Worm (Caenorhabditis elegans) whole organism, mixed stage, embryonic: ENCODE results near the gene srd-33.

Experiments used
- bed-3 ChIP-seq: fragments of 200-800 bp; sonication (Bioruptor generic); optimal IDR thresholded peaks from 3 replicates; lab custom pipeline; 2018; ENCODE audit warnings: mild to moderate bottlenecking, missing genetic modification characterization, moderate library complexity, missing compliant biosample characterization
- blmp-1 ChIP-seq: fragments of 150-350 bp; optimal IDR thresholded peaks from 2 replicates; lab custom pipeline; 2014; ENCODE audit warnings: missing biosample characterization, missing genetic modification characterization
- ceh-39 ChIP-seq: fragments of 150-350 bp; optimal IDR thresholded peaks from 2 replicates; lab custom pipeline; 2014; ENCODE audit warnings: missing biosample characterization, missing genetic modification characterization
- ceh-43 ChIP-seq: fragments of 200-800 bp; sonication (Bioruptor generic); optimal IDR thresholded peaks from 2 replicates; lab custom pipeline; 2018; ENCODE audit warnings: mild to moderate bottlenecking, missing genetic modification characterization, moderate library complexity, missing compliant biosample characterization
- ceh-83 ChIP-seq: fragments of 200-800 bp; sonication (Bioruptor generic); optimal IDR thresholded peaks from 2 replicates; lab custom pipeline; 2018; ENCODE audit warnings: mild to moderate bottlenecking, missing genetic modification characterization, missing compliant biosample characterization
- ces-1 ChIP-seq: fragments of 150-350 bp; optimal IDR thresholded peaks from 2 replicates; lab custom pipeline; 2014; ENCODE audit warnings: missing biosample characterization, missing genetic modification reagents, missing genetic modification characterization
- cnd-1 ChIP-seq: fragments of 200-800 bp; sonication (Bioruptor generic); optimal IDR thresholded peaks from 2 replicates; lab custom pipeline; 2018; ENCODE audit warnings: mild to moderate bottlenecking, missing genetic modification characterization, missing compliant biosample characterization
- elt-1 ChIP-seq: sonication (generic microtip); optimal IDR thresholded peaks from 2 replicates; lab custom pipeline; 2017; ENCODE audit warnings: missing genetic modification characterization, mild to moderate bottlenecking, missing compliant biosample characterization, antibody characterized with exemption, moderate library complexity, borderline replicate concordance; ENCODE audit not compliant: insufficient read depth
- elt-3 ChIP-seq: fragments of 150-350 bp; optimal IDR thresholded peaks from 2 replicates; lab custom pipeline; 2014; ENCODE audit warnings: missing biosample characterization, missing genetic modification characterization
- flh-1 ChIP-seq: fragments of 200-800 bp; sonication (Bioruptor generic); optimal IDR thresholded peaks from 2 replicates; lab custom pipeline; 2018; ENCODE audit warnings: mild to moderate bottlenecking, missing genetic modification characterization, moderate library complexity, missing compliant biosample characterization
- ham-2 ChIP-seq: fragments of 200-800 bp; sonication (Bioruptor generic); optimal IDR thresholded peaks from 2 replicates; lab custom pipeline; 2018; ENCODE audit warnings: mild to moderate bottlenecking, missing genetic modification characterization, missing compliant biosample characterization
- hlh-1 ChIP-seq: fragments of 150-350 bp; optimal IDR thresholded peaks from 2 replicates; lab custom pipeline; 2014; ENCODE audit warnings: missing biosample characterization, missing genetic modification reagents, missing genetic modification characterization
- lin-13 ChIP-seq: fragments of 150-350 bp; optimal IDR thresholded peaks from 2 replicates; lab custom pipeline; 2014; ENCODE audit warnings: missing biosample characterization, missing genetic modification characterization
- lsy-2 ChIP-seq: fragments of 150-350 bp; optimal IDR thresholded peaks from 2 replicates; lab custom pipeline; 2014; ENCODE audit warnings: missing biosample characterization, missing genetic modification characterization
- mab-5 ChIP-seq: fragments of 150-350 bp; optimal IDR thresholded peaks from 2 replicates; lab custom pipeline; 2014; ENCODE audit warnings: missing biosample characterization, missing genetic modification characterization
- mep-1 ChIP-seq: fragments of 150-350 bp; optimal IDR thresholded peaks from 2 replicates; lab custom pipeline; 2017; ENCODE audit warnings: missing biosample characterization, missing genetic modification reagents, missing genetic modification characterization, inconsistent platforms
- mls-2 ChIP-seq: sonication (generic microtip); optimal IDR thresholded peaks from 2 replicates; lab custom pipeline; 2016; ENCODE audit warnings: mild to moderate bottlenecking, missing genetic modification characterization, moderate library complexity, missing compliant biosample characterization
- nhr-12 ChIP-seq: fragments of 150-350 bp; optimal IDR thresholded peaks from 2 replicates; lab custom pipeline; 2014; ENCODE audit warnings: missing biosample characterization, missing genetic modification characterization
- nhr-2 ChIP-seq: fragments of 150-350 bp; optimal IDR thresholded peaks from 2 replicates; lab custom pipeline; 2014; ENCODE audit warnings: missing biosample characterization, missing genetic modification characterization
- nhr-28 ChIP-seq: fragments of 150-350 bp; optimal IDR thresholded peaks from 2 replicates; lab custom pipeline; 2014; ENCODE audit warnings: missing biosample characterization, missing genetic modification characterization
- nhr-76 ChIP-seq: sonication (generic microtip); optimal IDR thresholded peaks from 2 replicates; lab custom pipeline; 2017; ENCODE audit warnings: missing biosample characterization, missing genetic modification characterization
- pha-4 ChIP-seq: fragments of 150-350 bp; optimal IDR thresholded peaks from 2 replicates; lab custom pipeline; 2018; ENCODE audit warnings: missing biosample characterization, missing genetic modification reagents, missing genetic modification characterization
- sem-2 ChIP-seq: fragments of 200-800 bp; sonication (Bioruptor generic); optimal IDR thresholded peaks from 2 replicates; lab custom pipeline; 2018; ENCODE audit warnings: mild to moderate bottlenecking, missing genetic modification characterization, missing compliant biosample characterization
- snpc-4 ChIP-seq: fragments of 150-350 bp; optimal IDR thresholded peaks from 2 replicates; lab custom pipeline; 2014; ENCODE audit warnings: missing biosample characterization, missing genetic modification characterization
- sptf-1 ChIP-seq: sonication (generic microtip); optimal IDR thresholded peaks from 2 replicates; lab custom pipeline; 2017; ENCODE audit warnings: mild to moderate bottlenecking, missing genetic modification characterization, moderate library complexity, missing compliant biosample characterization
- tbx-8 ChIP-seq: fragments of 200-800 bp; sonication (Bioruptor generic); optimal IDR thresholded peaks from 2 replicates; lab custom pipeline; 2018; ENCODE audit warnings: mild to moderate bottlenecking, missing genetic modification characterization, moderate library complexity, missing compliant biosample characterization
- unc-120 ChIP-seq: sonication (generic microtip); optimal IDR thresholded peaks from 2 replicates; lab custom pipeline; 2017; ENCODE audit warnings: missing genetic modification characterization, missing compliant biosample characterization; ENCODE audit not compliant: poor library complexity, severe bottlenecking
- unc-39 ChIP-seq: fragments of 150-350 bp; optimal IDR thresholded peaks from 2 replicates; lab custom pipeline; 2014; ENCODE audit warnings: missing biosample characterization, missing genetic modification characterization
- zip-8 ChIP-seq: fragments of 150-350 bp; optimal IDR thresholded peaks from 2 replicates; lab custom pipeline; 2014; ENCODE audit warnings: missing biosample characterization, missing genetic modification characterization
- ztf-11 ChIP-seq: fragments of 150-350 bp; optimal IDR thresholded peaks from 2 replicates; lab custom pipeline; 2014; ENCODE audit warnings: missing biosample characterization, missing genetic modification characterization

srd-33 gene

DNA sequence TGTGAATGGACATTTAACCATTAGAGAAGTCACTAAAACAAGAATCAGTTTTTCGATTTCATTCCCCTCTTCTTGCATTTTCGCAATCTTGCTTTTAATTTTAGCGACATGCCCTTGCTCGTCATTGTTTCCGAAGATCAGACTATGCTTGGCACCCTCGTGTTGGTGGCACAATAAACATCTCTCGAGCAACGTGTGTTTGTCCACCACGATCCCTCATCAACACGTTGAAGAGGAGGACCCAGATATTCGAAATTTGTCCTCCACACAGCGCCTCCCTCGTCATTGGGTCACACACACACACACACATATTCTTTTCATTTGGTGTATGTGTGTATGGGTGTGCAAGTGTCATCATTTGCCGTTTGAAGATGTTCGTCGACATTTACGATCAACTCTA lies 6.7 kb upstream of the srd-33 start, which contains the start of gene srd-32:
Gene srd-32, plus strand, starts transcription at position 301 of the 400 bp plus-strand sequence.
- no peak for TF ChIP-seq bed-3 (GFP tag; lab: Kevin White, UChicago)
- no peak for TF ChIP-seq cnd-1 (tag; lab: Kevin White, UChicago)
- TF ChIP-seq elt-1 (tag; lab: Kevin White, UChicago), result no peak
- TF ChIP-seq ces-1, result no peak
- no peak for TF ChIP-seq ceh-39 (tag; lab: Kevin White, UChicago)
- TF ChIP-seq nhr-12 (tag; lab: Kevin White, UChicago), result no peak
- no peak for TF ChIP-seq nhr-2 (tag; lab: Kevin White, UChicago)
- TF ChIP-seq lsy-2 (tag; lab: Kevin White, UChicago), result no peak
- TF ChIP-seq lin-13 (tag; lab: Kevin White, UChicago), result no peak
- TF ChIP-seq sem-2 (GFP tag; lab: Kevin White, UChicago), result no peak
- no peak for TF ChIP-seq sptf-1 (tag; lab: Kevin White, UChicago)
- no peak for TF ChIP-seq mep-1
- no peak for TF ChIP-seq nhr-76 (tag; lab: Kevin White, UChicago)
- no peak for TF ChIP-seq mab-5 (tag; lab: Kevin White, UChicago)

DNA sequence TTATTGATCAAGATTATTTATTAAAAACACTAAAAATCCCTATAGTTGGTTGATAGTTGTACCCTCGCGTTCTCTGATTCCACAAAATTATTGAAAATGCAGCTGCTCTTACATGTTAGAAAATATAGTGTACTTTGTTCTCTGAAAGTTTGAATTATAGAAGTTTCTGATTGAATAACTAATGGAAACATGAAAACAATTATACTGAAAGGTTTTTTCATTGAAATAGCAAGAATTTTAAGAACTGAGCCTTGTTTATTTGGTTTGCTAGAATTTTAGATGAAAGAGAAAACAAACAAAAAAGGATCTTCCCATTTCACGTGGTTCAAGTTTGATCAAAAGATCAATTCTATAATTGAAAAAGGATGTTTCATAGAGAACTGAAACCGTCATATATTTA lies 4.6 kb upstream of the srd-33 start:
- TF ChIP-seq ceh-39 (tag; lab: Kevin White, UChicago) (no peak), elt-1 (tag; lab: Kevin White, UChicago) (no peak), nhr-28 (no peak), ztf-11 (tag; lab: Kevin White, UChicago) (no peak), blmp-1 (no peak), sptf-1 (tag; lab: Kevin White, UChicago) (no peak), unc-39 (tag; lab: Kevin White, UChicago) (no peak), flh-1 (GFP tag; lab: Kevin White, UChicago) (no peak), pha-4 (tag; lab: Kevin White, UChicago) (no peak), ham-2 (GFP tag; lab: Kevin White, UChicago) (no peak), sem-2 (GFP tag; lab: Kevin White, UChicago) (no peak), lin-13 (tag; lab: Kevin White, UChicago) (no peak), ceh-43 (GFP tag; lab: Kevin White, UChicago) (no peak), unc-120 (tag; lab: Kevin White, UChicago) (no peak)

DNA sequence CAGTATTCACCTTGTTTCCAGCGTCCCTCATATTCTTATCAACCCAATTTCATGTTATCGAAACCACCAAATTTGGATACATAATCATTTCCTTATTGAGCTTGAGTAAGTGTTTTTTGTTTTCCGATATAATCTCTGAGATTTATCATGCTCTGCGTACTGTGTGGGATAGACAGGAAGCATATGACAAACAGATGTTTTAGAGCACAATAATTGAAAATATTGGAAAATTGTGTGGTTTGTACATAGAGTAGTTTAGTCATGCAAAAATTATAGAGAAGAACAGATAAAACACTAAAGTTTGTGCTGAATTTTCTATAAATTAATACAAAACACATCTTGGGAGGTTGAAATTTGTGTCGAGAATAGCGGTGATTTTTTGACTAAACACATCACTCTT lies 3.4 kb upstream of the srd-33 start:
- TF ChIP-seq snpc-4 (tag; lab: Kevin White, UChicago), result no peak
- TF ChIP-seq lsy-2 (tag; lab: Kevin White, UChicago), result no peak
- TF ChIP-seq sptf-1 (tag; lab: Kevin White, UChicago), result no peak
- TF ChIP-seq ceh-83, result no peak
- no peak for TF ChIP-seq cnd-1 (tag; lab: Kevin White, UChicago)
- TF ChIP-seq zip-8, result no peak
- TF ChIP-seq lin-13 (tag; lab: Kevin White, UChicago), result no peak
- no peak for TF ChIP-seq ceh-43 (GFP tag; lab: Kevin White, UChicago)
- TF ChIP-seq blmp-1, result no peak
- TF ChIP-seq nhr-2 (tag; lab: Kevin White, UChicago), result no peak
- TF ChIP-seq elt-3 (tag; lab: Kevin White, UChicago), result no peak
- TF ChIP-seq bed-3 (GFP tag; lab: Kevin White, UChicago), result no peak
- TF ChIP-seq mls-2 (tag; lab: Kevin White, UChicago), result no peak

DNA sequence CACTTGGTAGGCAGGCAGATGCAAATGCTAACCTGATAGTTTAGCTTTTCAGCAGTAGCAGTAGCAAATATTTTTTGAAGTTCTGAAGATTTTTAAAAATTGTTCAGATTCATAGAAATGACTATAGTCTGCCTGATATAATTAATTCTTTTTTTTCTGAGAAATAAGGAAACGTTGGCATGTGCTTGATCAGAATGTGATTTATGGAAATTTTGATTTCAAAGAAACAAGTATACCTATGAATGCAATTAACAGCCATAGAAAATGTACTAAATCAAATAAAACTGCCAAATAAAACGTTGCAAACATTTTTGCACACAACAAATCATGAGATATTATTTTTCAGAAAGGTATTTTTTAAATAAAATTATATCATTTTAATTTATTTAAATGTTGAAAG lies 1.5 kb upstream of the srd-33 start:
- TF ChIP-seq tbx-8 (no peak), ceh-83 (no peak), sptf-1 (tag; lab: Kevin White, UChicago) (no peak), hlh-1 (tag; lab: Kevin White, UChicago) (no peak), pha-4 (tag; lab: Kevin White, UChicago) (no peak), ceh-43 (GFP tag; lab: Kevin White, UChicago) (no peak), unc-39 (tag; lab: Kevin White, UChicago) (no peak), ham-2 (GFP tag; lab: Kevin White, UChicago) (no peak), flh-1 (GFP tag; lab: Kevin White, UChicago) (no peak)

DNA sequence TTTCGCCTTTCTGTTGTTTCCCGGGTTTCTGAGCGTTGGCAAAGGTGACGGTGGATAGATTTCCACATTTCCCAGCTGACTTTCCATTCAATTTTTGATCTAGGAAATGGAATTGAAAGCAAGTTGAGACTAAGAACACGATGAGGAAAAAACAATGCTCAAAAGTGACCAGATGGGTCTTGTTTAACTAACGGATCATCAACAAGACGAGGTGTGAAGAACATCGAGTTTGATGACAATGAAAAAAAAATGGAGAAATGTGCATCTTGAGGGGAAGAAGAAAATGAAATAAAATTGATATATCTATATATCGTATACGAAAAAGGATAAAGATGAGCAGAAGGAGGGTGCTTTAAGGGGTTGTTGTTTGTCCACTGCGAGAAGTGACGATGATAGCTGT lies 5.5 kb downstream of the srd-33 start, which contains the start of gene T19H12.6:
Gene T19H12.6, minus strand, starts transcription at position 101 of the 400 bp plus-strand sequence.
- TF ChIP-seq elt-3 (tag; lab: Kevin White, UChicago), result no peak
- no peak for TF ChIP-seq lin-13 (tag; lab: Kevin White, UChicago)
- no peak for TF ChIP-seq sptf-1 (tag; lab: Kevin White, UChicago)
- TF ChIP-seq ces-1, result no peak
- TF ChIP-seq unc-120 (tag; lab: Kevin White, UChicago), result no peak
- TF ChIP-seq lsy-2 (tag; lab: Kevin White, UChicago), result no peak
- TF ChIP-seq cnd-1 (tag; lab: Kevin White, UChicago), result no peak
- TF ChIP-seq bed-3 (GFP tag; lab: Kevin White, UChicago), result no peak
- TF ChIP-seq sem-2 (GFP tag; lab: Kevin White, UChicago), result no peak
- no peak for TF ChIP-seq ham-2 (GFP tag; lab: Kevin White, UChicago)
- TF ChIP-seq hlh-1 (tag; lab: Kevin White, UChicago), result no peak
- no peak for TF ChIP-seq unc-39 (tag; lab: Kevin White, UChicago)
